Worm (Caenorhabditis elegans) whole organism, L2 larva: ENCODE results near the gene R10D12.13.

Experiments used
- F13H6.1 ChIP-seq: sonication (generic microtip); optimal IDR thresholded peaks from 2 replicates; lab custom pipeline; 2016; ENCODE audit warnings: missing genetic modification characterization, missing compliant biosample characterization
- R02D3.7 ChIP-seq: fragments of 150-350 bp; optimal IDR thresholded peaks from 2 replicates; lab custom pipeline; 2014; ENCODE audit warnings: missing biosample characterization, missing genetic modification characterization
- ceh-16 ChIP-seq: fragments of 150-350 bp; optimal IDR thresholded peaks from 2 replicates; lab custom pipeline; 2014; ENCODE audit warnings: missing biosample characterization, missing genetic modification characterization
- ceh-82 ChIP-seq: fragments of 150-350 bp; optimal IDR thresholded peaks from 2 replicates; lab custom pipeline; 2014; ENCODE audit warnings: missing biosample characterization, missing genetic modification characterization
- egl-27 ChIP-seq: sonication (generic microtip); optimal IDR thresholded peaks from 3 replicates; lab custom pipeline; 2017; ENCODE audit warnings: missing biosample characterization, missing genetic modification reagents, missing genetic modification characterization
- elt-3 ChIP-seq: sonication (generic microtip); optimal IDR thresholded peaks from 2 replicates; lab custom pipeline; 2017; ENCODE audit warnings: missing biosample characterization, missing genetic modification characterization
- lin-39 ChIP-seq: fragments of 150-350 bp; optimal IDR thresholded peaks from 2 replicates; lab custom pipeline; 2014; ENCODE audit warnings: missing biosample characterization, missing genetic modification reagents, missing genetic modification characterization
- lsy-2 ChIP-seq, 2 experiments: fragments of 150-350 bp in 1 of 2; sonication (generic microtip) in 1 of 2; optimal IDR thresholded peaks; 2 replicates each; lab custom pipeline; 2014 to 2017; ENCODE audit warnings: missing biosample characterization in 2 of 2, missing genetic modification characterization in 2 of 2
- mbf-1 ChIP-seq: sonication (generic microtip); optimal IDR thresholded peaks from 2 replicates; lab custom pipeline; 2017; ENCODE audit warnings: missing biosample characterization, missing genetic modification characterization
- nhr-11 ChIP-seq: fragments of 150-350 bp; optimal IDR thresholded peaks from 2 replicates; lab custom pipeline; 2014; ENCODE audit warnings: missing biosample characterization, missing genetic modification characterization
- nhr-23 ChIP-seq: fragments of 150-350 bp; optimal IDR thresholded peaks from 2 replicates; lab custom pipeline; 2014; ENCODE audit warnings: missing biosample characterization, missing genetic modification reagents, missing genetic modification characterization
- nhr-77 ChIP-seq: fragments of 150-350 bp; optimal IDR thresholded peaks from 2 replicates; lab custom pipeline; 2014; ENCODE audit warnings: missing biosample characterization, missing genetic modification characterization
- snpc-4 ChIP-seq: fragments of 150-350 bp; optimal IDR thresholded peaks from 2 replicates; lab custom pipeline; 2014; ENCODE audit warnings: missing biosample characterization, missing genetic modification characterization

- no peak for TF ChIP-seq ceh-82
- TF ChIP-seq lin-39 (tag; lab: Kevin White, UChicago) = no peak
- no peak for TF ChIP-seq nhr-11 (tag; lab: Kevin White, UChicago)
- TF ChIP-seq ceh-16 = no peak
- TF ChIP-seq lsy-2 (tag; optimal IDR thresholded peaks at IDR 0.05; lab: Kevin White, UChicago) = no peak
- no peak for TF ChIP-seq snpc-4 (tag; lab: Kevin White, UChicago)
- no peak for TF ChIP-seq nhr-77 (tag; lab: Kevin White, UChicago)
- no peak for TF ChIP-seq nhr-23
- no peak for TF ChIP-seq R02D3.7 (tag; lab: Kevin White, UChicago)
- TF ChIP-seq elt-3 (tag; lab: Kevin White, UChicago) = no peak
- no peak for TF ChIP-seq egl-27 (tag; lab: Kevin White, UChicago)
- TF ChIP-seq F13H6.1 (tag; lab: Kevin White, UChicago) = no peak
- TF ChIP-seq mbf-1 (tag; lab: Kevin White, UChicago) = no peak
Observed at ce11 chrV:13984828-13985227, 22.6 kb downstream of the R10D12.13 start, which contains the start of gene end-1.
